Worm (Caenorhabditis elegans): ENCODE data around the gene Y9C9A.13.
"Not testable (repeated sequence)": the region's sequence is repeated elsewhere in the genome, so short reads cannot be mapped to it uniquely, and the experiment has no call there.

DNA sequence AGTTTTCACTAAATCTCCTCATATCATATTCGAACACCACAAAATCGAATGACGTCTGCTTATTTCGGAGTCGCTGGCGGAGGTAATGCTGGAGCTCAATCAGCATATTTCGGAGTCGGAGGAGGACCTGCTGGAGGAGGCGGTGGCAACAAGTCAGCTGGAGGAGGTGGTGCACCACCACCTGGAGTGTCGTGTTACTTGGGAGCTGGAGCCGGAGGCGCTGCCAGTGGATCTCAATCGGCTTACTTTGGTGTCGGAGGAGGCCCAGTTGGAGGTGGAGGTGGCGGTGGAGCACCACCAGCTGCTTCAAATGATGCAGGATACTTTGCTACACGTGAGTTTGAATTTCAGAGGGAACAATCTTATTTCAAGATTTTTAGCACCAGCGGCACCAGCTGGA, 47.1 kb upstream of the Y9C9A.13 start, which contains the start of gene ssq-4:
- not testable (repeated sequence) for TF ChIP-seq tab-1 (GFP tag; IDR thresholded peaks at IDR 0.05); flt-1 (GFP tag; IDR thresholded peaks at IDR 0.05); klf-2 (GFP tag; conservative IDR thresholded peaks at IDR 0.05); ztf-23 (GFP tag; IDR thresholded peaks at IDR 0.05); ref-1 (GFP tag; conservative IDR thresholded peaks at IDR 0.05); cog-1 (tag; optimal IDR thresholded peaks at IDR 0.05); med-1 (GFP tag; optimal IDR thresholded peaks at IDR 0.05; ENCODE audit: insufficient read depth); T22C8.4 (GFP tag; IDR thresholded peaks at IDR 0.05)
